Worm (Caenorhabditis elegans) whole organism, L3 larva: ENCODE measurements around the gene B0222.15.

Experiments
- ceh-16 ChIP-seq: sonication (generic microtip); optimal IDR thresholded peaks from 2 replicates; lab custom pipeline; 2017; ENCODE audit warnings: missing biosample characterization, missing genetic modification characterization
- elt-2 ChIP-seq: sonication (generic microtip); optimal IDR thresholded peaks from 2 replicates; lab custom pipeline; 2016; ENCODE audit warnings: missing genetic modification reagents, mild to moderate bottlenecking, missing genetic modification characterization, missing compliant biosample characterization
- eor-1 ChIP-seq, 2 experiments: fragments of 150-350 bp; optimal IDR thresholded peaks; 2 replicates each; lab custom pipeline; 2014 to 2018; ENCODE audit warnings: missing biosample characterization in 2 of 2, missing genetic modification characterization in 2 of 2
- jun-1 ChIP-seq: fragments of 150-350 bp; optimal IDR thresholded peaks from 2 replicates; lab custom pipeline; 2014; ENCODE audit warnings: missing biosample characterization, missing genetic modification reagents, missing genetic modification characterization
- nhr-25 ChIP-seq: sonication (generic microtip); optimal IDR thresholded peaks from 2 replicates; lab custom pipeline; 2017; ENCODE audit warnings: missing biosample characterization, missing genetic modification characterization
- nhr-28 ChIP-seq: fragments of 150-350 bp; optimal IDR thresholded peaks from 2 replicates; lab custom pipeline; 2014; ENCODE audit warnings: missing biosample characterization, missing genetic modification characterization
- ztf-11 ChIP-seq: fragments of 150-350 bp; optimal IDR thresholded peaks from 2 replicates; lab custom pipeline; 2014; ENCODE audit warnings: missing biosample characterization, missing genetic modification characterization

ce11 chrV:9155616-9156015 is 963 bp downstream of the B0222.15 start:
- TF ChIP-seq jun-1 (tag; lab: Kevin White, UChicago) (no peak), elt-2 (no peak), nhr-25 (tag; lab: Kevin White, UChicago) (no peak), ceh-16 (tag; lab: Kevin White, UChicago) (no peak), ztf-11 (tag; lab: Kevin White, UChicago) (no peak), eor-1 (tag; optimal IDR thresholded peaks at IDR 0.05; lab: Kevin White, UChicago) (no peak), nhr-28 (tag; lab: Kevin White, UChicago) (no peak)
